Fruit fly (Drosophila melanogaster) whole organism, embryonic: ENCODE data around the gene Fnta.

Experiments
- Adf1 ChIP-seq: fragments of 200-800 bp; sonication (Bioruptor generic); IDR thresholded peaks from 2 replicates; pipeline ENCODE4 v1.3.6; 2022; ENCODE audit warnings: missing biosample characterization, missing genetic modification characterization
- Awh ChIP-seq: fragments of 200-800 bp; sonication (Bioruptor generic); IDR thresholded peaks from 2 replicates; pipeline ENCODE4, ENCODE4 v1.3.6; 2022; ENCODE audit warnings: missing biosample characterization, missing genetic modification characterization
- BtbVII ChIP-seq: fragments of 200-800 bp; sonication (Bioruptor generic); optimal IDR thresholded peaks from 3 replicates; lab custom pipeline; 2017; ENCODE audit warnings: missing biosample characterization, mild to moderate bottlenecking, missing genetic modification characterization
- CG10147 ChIP-seq: fragments of 200-800 bp; sonication (Bioruptor generic); optimal IDR thresholded peaks from 2 replicates; lab custom pipeline; 2019; ENCODE audit warnings: missing biosample characterization, mild to moderate bottlenecking, missing genetic modification characterization, moderate library complexity
- CG12391 ChIP-seq: fragments of 200-800 bp; sonication (Bioruptor generic); optimal IDR thresholded peaks from 3 replicates; lab custom pipeline; 2018; ENCODE audit warnings: missing biosample characterization, mild to moderate bottlenecking, missing genetic modification characterization, moderate library complexity
- CG13287 ChIP-seq: fragments of 200-800 bp; sonication (Bioruptor generic); IDR thresholded peaks from 2 replicates; pipeline ENCODE4 v1.3.6; 2022; ENCODE audit warnings: missing biosample characterization, missing genetic modification characterization; ENCODE audit not compliant: partially characterized antibody
- CG17385 ChIP-seq: fragments of 200-800 bp; sonication (Bioruptor generic); optimal IDR thresholded peaks from 3 replicates; lab custom pipeline; 2018; ENCODE audit warnings: missing biosample characterization, mild to moderate bottlenecking, missing genetic modification characterization
- CG17568 ChIP-seq: fragments of 200-800 bp; sonication (Bioruptor generic); optimal IDR thresholded peaks from 2 replicates; lab custom pipeline; 2018; ENCODE audit warnings: missing biosample characterization, mild to moderate bottlenecking, missing genetic modification characterization, moderate library complexity
- CG17612 ChIP-seq: fragments of 200-800 bp; sonication (Bioruptor generic); IDR thresholded peaks from 2 replicates; pipeline ENCODE4 v1.3.6; 2022; ENCODE audit warnings: missing biosample characterization, missing genetic modification characterization
- CG31365 ChIP-seq: fragments of 200-800 bp; sonication (Bioruptor generic); optimal IDR thresholded peaks from 2 replicates; lab custom pipeline; 2018; ENCODE audit warnings: missing biosample characterization, mild to moderate bottlenecking, missing genetic modification characterization
- CG5953 ChIP-seq: fragments of 200-800 bp; sonication (Bioruptor generic); IDR thresholded peaks from 2 replicates; pipeline ENCODE4 v1.3.6; 2022; ENCODE audit warnings: missing biosample characterization, missing genetic modification characterization
- CG6689 ChIP-seq: fragments of 200-800 bp; sonication (Bioruptor generic); IDR thresholded peaks from 2 replicates; pipeline ENCODE4 v1.3.6; 2022; ENCODE audit warnings: missing biosample characterization, missing genetic modification characterization
- CG6791 ChIP-seq: fragments of 200-800 bp; sonication (Bioruptor generic); IDR thresholded peaks from 3 replicates; pipeline ENCODE4 v1.3.6; 2022; ENCODE audit warnings: missing biosample characterization, missing genetic modification characterization; ENCODE audit not compliant: partially characterized antibody
- CG8388 ChIP-seq: fragments of 200-800 bp; sonication (Bioruptor generic); optimal IDR thresholded peaks from 2 replicates; lab custom pipeline; 2019; ENCODE audit warnings: missing biosample characterization, mild to moderate bottlenecking, missing genetic modification characterization, moderate library complexity
- CG8765 ChIP-seq: fragments of 200-800 bp; sonication (Bioruptor generic); IDR thresholded peaks from 2 replicates; pipeline ENCODE4 v1.3.6; 2022; ENCODE audit warnings: missing biosample characterization, missing genetic modification characterization
- CG9215 ChIP-seq: fragments of 200-800 bp; sonication (Bioruptor generic); IDR thresholded peaks from 2 replicates; pipeline ENCODE4 v1.3.6; 2022; ENCODE audit warnings: missing biosample characterization, missing genetic modification characterization
- D ChIP-seq, 2 experiments: fragments of 200-800 bp in 1 of 2; fragments of >200 bp in 1 of 2; sonication (Bioruptor generic) in 1 of 2; optimal IDR thresholded peaks; 2 replicates in 1 of 2; 3 replicates in 1 of 2; lab custom pipeline; 2017; ENCODE audit warnings: mild to moderate bottlenecking in 1 of 2, missing biosample characterization in 1 of 2, missing genetic modification characterization in 1 of 2, missing genetic modification reagents in 1 of 2
- Doc3 ChIP-seq: fragments of 200-800 bp; sonication (Bioruptor generic); IDR thresholded peaks from 3 replicates; pipeline ENCODE4 v1.3.6; 2022; ENCODE audit warnings: missing biosample characterization, missing genetic modification characterization; ENCODE audit not compliant: partially characterized antibody
- Eip74EF ChIP-seq, 2 experiments: fragments of 200-800 bp in 1 of 2; fragments of >200 bp in 1 of 2; sonication (Bioruptor generic) in 1 of 2; optimal IDR thresholded peaks; 2 replicates each; lab custom pipeline; 2017 to 2019; ENCODE audit warnings: missing biosample characterization in 2 of 2, missing genetic modification characterization in 2 of 2, mild to moderate bottlenecking in 1 of 2, moderate library complexity in 1 of 2
- HLHmδ ChIP-seq: fragments of 200-800 bp; sonication (Bioruptor generic); optimal IDR thresholded peaks from 2 replicates; lab custom pipeline; 2018; ENCODE audit warnings: missing biosample characterization, mild to moderate bottlenecking, missing genetic modification characterization, moderate library complexity
- HmgZ ChIP-seq: fragments of 200-800 bp; sonication (Bioruptor generic); optimal IDR thresholded peaks from 2 replicates; lab custom pipeline; 2018; ENCODE audit warnings: missing biosample characterization, mild to moderate bottlenecking, missing genetic modification characterization
- Jarid2 ChIP-seq: fragments of 200-800 bp; sonication (Bioruptor generic); optimal IDR thresholded peaks from 3 replicates; lab custom pipeline; 2017; ENCODE audit warnings: mild to moderate bottlenecking, missing biosample characterization, missing genetic modification reagents, missing genetic modification characterization
- NC2β ChIP-seq: fragments of 200-800 bp; sonication (Bioruptor generic); optimal IDR thresholded peaks from 2 replicates; lab custom pipeline; 2016; ENCODE audit warnings: missing biosample characterization, missing genetic modification characterization
- Rx ChIP-seq: fragments of 200-800 bp; sonication (Bioruptor generic); IDR thresholded peaks from 2 replicates; pipeline ENCODE4 v1.3.6; 2022; ENCODE audit warnings: missing biosample characterization, missing genetic modification characterization
- ap ChIP-seq: fragments of 200-800 bp; sonication (Bioruptor generic); IDR thresholded peaks from 2 replicates; pipeline ENCODE4 v1.3.6; 2022; ENCODE audit warnings: missing biosample characterization, missing genetic modification characterization
- ara ChIP-seq: fragments of 200-800 bp; sonication (Bioruptor generic); IDR thresholded peaks from 2 replicates; pipeline ENCODE4 v1.3.6; 2022; ENCODE audit warnings: missing biosample characterization, missing genetic modification characterization
- crol ChIP-seq: fragments of 200-800 bp; sonication (Bioruptor generic); IDR thresholded peaks from 2 replicates; pipeline ENCODE4 v1.3.6; 2022; ENCODE audit warnings: missing biosample characterization, missing genetic modification characterization
- gsb ChIP-seq: fragments of 200-800 bp; sonication (Bioruptor generic); IDR thresholded peaks from 2 replicates; pipeline ENCODE4 v1.3.6; 2022; ENCODE audit warnings: missing biosample characterization, missing genetic modification characterization
- jigr1 ChIP-seq: fragments of 200-800 bp; sonication (Bioruptor generic); IDR thresholded peaks from 3 replicates; pipeline ENCODE4 v1.3.6; 2022; ENCODE audit warnings: missing biosample characterization, missing genetic modification characterization
- lab ChIP-seq: fragments of 200-800 bp; sonication (Bioruptor generic); optimal IDR thresholded peaks from 3 replicates; lab custom pipeline; 2017; ENCODE audit warnings: missing biosample characterization, missing genetic modification characterization, mild to moderate bottlenecking, moderate library complexity, missing genetic modification reagents
- lmd ChIP-seq: fragments of 200-800 bp; sonication (Bioruptor generic); IDR thresholded peaks from 2 replicates; pipeline ENCODE4 v1.3.6; 2022; ENCODE audit warnings: missing biosample characterization, missing genetic modification characterization
- lov ChIP-seq, 2 experiments: fragments of 200-800 bp in 1 of 2; fragments of >200 bp in 1 of 2; sonication (Bioruptor generic) in 1 of 2; IDR thresholded peaks in 1 of 2; optimal IDR thresholded peaks in 1 of 2; 2 replicates in 1 of 2; 3 replicates in 1 of 2; pipeline versions ENCODE4 v1.3.6 to Lab custom; 2017 to 2022; ENCODE audit warnings: missing biosample characterization in 1 of 2, missing genetic modification characterization in 1 of 2
- otp ChIP-seq: fragments of 200-800 bp; sonication (Bioruptor generic); IDR thresholded peaks from 3 replicates; pipeline ENCODE4, ENCODE4 v1.3.6; 2022; ENCODE audit warnings: missing biosample characterization, missing genetic modification characterization
- p53 ChIP-seq: fragments of 200-800 bp; sonication (Bioruptor generic); optimal IDR thresholded peaks from 2 replicates; lab custom pipeline; 2016; ENCODE audit warnings: missing biosample characterization, missing genetic modification characterization
- pan ChIP-seq, 4 experiments: fragments of >200 bp in 3 of 4; fragments of 200-800 bp in 1 of 4; sonication (Bioruptor generic) in 1 of 4; optimal IDR thresholded peaks in 3 of 4; IDR thresholded peaks in 1 of 4; 2 replicates each; pipeline versions ENCODE4 v1.3.6 to Lab custom; 2017 to 2022; ENCODE audit warnings: missing biosample characterization in 2 of 4, missing genetic modification characterization in 2 of 4, mixed read lengths in 1 of 4
- ranshi ChIP-seq: fragments of 200-800 bp; sonication (Bioruptor generic); IDR thresholded peaks from 2 replicates; pipeline ENCODE4 v1.3.6; 2022; ENCODE audit warnings: missing biosample characterization, missing genetic modification characterization
- tx ChIP-seq: fragments of 200-800 bp; sonication (Bioruptor generic); optimal IDR thresholded peaks from 2 replicates; lab custom pipeline; 2016; ENCODE audit warnings: missing biosample characterization, missing genetic modification characterization
- unpg ChIP-seq: fragments of 200-800 bp; sonication (Bioruptor generic); optimal IDR thresholded peaks from 3 replicates; lab custom pipeline; 2018; ENCODE audit warnings: missing biosample characterization, mild to moderate bottlenecking, missing genetic modification characterization, moderate library complexity
- vfl ChIP-seq: fragments of 200-800 bp; sonication (Bioruptor generic); optimal IDR thresholded peaks from 2 replicates; lab custom pipeline; 2016; ENCODE audit warnings: missing biosample characterization, missing genetic modification characterization

Fnta gene

DNA sequence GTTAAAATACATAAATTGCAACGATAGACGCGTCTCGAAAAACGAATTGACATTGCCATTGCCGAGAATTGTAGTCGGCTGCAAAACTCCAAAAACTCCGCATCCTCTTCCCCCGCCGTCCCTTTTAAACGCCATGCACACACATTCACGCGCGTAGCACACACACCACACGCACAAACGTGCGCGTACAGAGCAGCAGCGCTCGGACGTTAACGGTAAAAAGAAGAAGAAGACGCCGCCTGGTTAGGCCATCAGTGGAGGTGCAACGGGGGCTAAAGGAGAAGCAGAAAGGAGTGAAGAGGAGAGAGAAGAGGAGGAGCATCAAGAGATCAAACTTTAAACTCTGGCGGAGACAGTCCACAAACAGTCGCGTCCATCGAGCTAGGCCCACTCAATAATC, 8.2 kb downstream of the Fnta start (continued):
- TF ChIP-seq CG12391 (tag; lab: Kevin White, UChicago) (no peak), NC2β (no peak), CG17612 (GFP tag; lab: Robert Waterston, UW) (no peak), crol (GFP tag; lab: Robert Waterston, UW) (0 out of 2 replicates have a peak, but pooled peaks have one; percentile 40), Awh (GFP tag; lab: Robert Waterston, UW) (no peak), CG17385 (GFP tag; lab: Kevin White, UChicago) (peak; percentile 59), ap (GFP tag; lab: Robert Waterston, UW) (no peak), Eip74EF (GFP tag; optimal IDR thresholded peaks at IDR 0.05; lab: Kevin White, UChicago) (no peak), p53 (GFP tag; lab: Kevin White, UChicago) (peak; percentile 67), lab (GFP tag; lab: Kevin White, UChicago) (no peak), HmgZ (tag; lab: Kevin White, UChicago) (no peak), CG9215 (GFP tag; lab: Robert Waterston, UW) (no peak), lmd (no peak), jigr1 (GFP tag; lab: Robert Waterston, UW) (no peak), BtbVII (GFP tag; lab: Kevin White, UChicago) (no peak), Doc3 (no peak), vfl (GFP tag; lab: Kevin White, UChicago) (no peak), ranshi (GFP tag; lab: Robert Waterston, UW) (no peak), Rx (GFP tag; lab: Robert Waterston, UW) (no peak)

DNA sequence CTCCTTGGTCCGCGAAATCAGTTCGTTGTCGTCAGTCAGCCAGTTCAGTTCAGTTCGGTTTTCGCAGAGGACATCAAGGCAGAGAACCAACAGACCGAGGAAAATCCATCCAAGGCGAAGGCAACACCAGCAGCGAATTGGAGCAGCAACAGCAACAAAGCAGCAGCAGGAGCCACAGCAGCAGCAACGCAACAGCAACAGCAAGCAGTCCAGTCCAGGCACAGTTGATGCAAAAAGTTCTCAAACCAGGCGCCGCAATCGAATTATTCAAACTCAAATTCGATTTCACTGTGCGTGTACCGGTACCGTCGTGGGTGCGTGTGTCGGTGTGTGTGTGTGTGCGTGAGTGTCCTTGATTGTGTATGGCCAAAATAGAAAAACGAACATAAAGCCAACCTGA, 8.7 kb downstream of the Fnta start, which contains the start of gene CG15628:
Gene CG15628, plus strand, starts transcription at position 18 of the 400 bp plus-strand sequence.
- TF ChIP-seq gsb (GFP tag; lab: Robert Waterston, UW) (0 out of 2 replicates have a peak, but pooled peaks have one; percentile 1), CG13287 (0 out of 2 replicates have a peak, but pooled peaks have one; percentile 9), CG8388 (GFP tag; lab: Kevin White, UChicago) (peak; percentile 91), otp (GFP tag; lab: Robert Waterston, UW) (no peak), ara (no peak), HLHmδ (GFP tag; lab: Kevin White, UChicago) (peak; percentile 16), CG6689 (GFP tag; lab: Robert Waterston, UW) (no peak), lov (optimal IDR thresholded peaks at IDR 0.05; lab: Kevin White, UChicago) (no peak), lov (GFP tag; IDR thresholded peaks at IDR 0.05; lab: Robert Waterston, UW) (0 out of 3 replicates have a peak, but pooled peaks have one; percentile 28), tx (GFP tag; lab: Kevin White, UChicago) (no peak), ap (GFP tag; lab: Robert Waterston, UW) (no peak), unpg (GFP tag; lab: Kevin White, UChicago) (no peak), CG8765 (GFP tag; lab: Robert Waterston, UW) (no peak), D (optimal IDR thresholded peaks at IDR 0.05; lab: Kevin White, UChicago) (peak; percentile 41), D (GFP tag; optimal IDR thresholded peaks at IDR 0.05; lab: Kevin White, UChicago) (no peak), Jarid2 (GFP tag; lab: Kevin White, UChicago) (peak; percentile 18), pan (optimal IDR thresholded peaks at IDR 0.05; lab: Kevin White, UChicago) (no peak), pan (GFP tag; optimal IDR thresholded peaks at IDR 0.05 in 1 of 2, IDR thresholded peaks at IDR 0.05 in 1 of 2) (no peak), CG31365 (tag; lab: Kevin White, UChicago) (peak; percentile 23), CG6791 (GFP tag; lab: Robert Waterston, UW) (no peak), CG5953 (GFP tag; lab: Robert Waterston, UW) (no peak), CG10147 (GFP tag; lab: Kevin White, UChicago) (no peak), CG17568 (GFP tag; lab: Kevin White, UChicago) (no peak), Adf1 (no peak)
